Worm (Caenorhabditis elegans) whole organism, young adult: ENCODE results near the gene Y38C1AA.19.
A peak's percentile ranks its signal among the peaks of the same experiment; 100 is the strongest.

Source experiments
- B0035.1 ChIP-seq: sonication (generic microtip); optimal IDR thresholded peaks from 2 replicates; lab custom pipeline; 2016; ENCODE audit warnings: missing genetic modification characterization, mild to moderate bottlenecking, missing compliant biosample characterization, missing genotype, missing genetic modification reagents
- C06A6.2 ChIP-seq: fragments of 200-800 bp; sonication (Bioruptor generic); conservative IDR thresholded peaks from 2 replicates; pipeline ENCODE4 v1.3.6; 2022; ENCODE audit warnings: missing genetic modification characterization, missing compliant biosample characterization
- F33H1.4 ChIP-seq: fragments of 200-800 bp; sonication (Bioruptor generic); IDR thresholded peaks from 2 replicates; pipeline ENCODE4 v1.3.6; 2022; ENCODE audit warnings: missing genetic modification reagents, missing genetic modification characterization, missing compliant biosample characterization
- F49E8.2 ChIP-seq: sonication (generic microtip); optimal IDR thresholded peaks from 3 replicates; lab custom pipeline; 2017; ENCODE audit warnings: missing genetic modification characterization, mild to moderate bottlenecking, missing compliant biosample characterization, antibody characterized with exemption, moderate library complexity; ENCODE audit not compliant: insufficient read depth
- F57C9.4 ChIP-seq: sonication (generic microtip); optimal IDR thresholded peaks from 2 replicates; lab custom pipeline; 2017; ENCODE audit warnings: mild to moderate bottlenecking, missing genetic modification characterization, missing compliant biosample characterization
- T07F8.4 ChIP-seq: sonication (generic microtip); optimal IDR thresholded peaks from 2 replicates; lab custom pipeline; 2016; ENCODE audit warnings: mild to moderate bottlenecking, missing genetic modification characterization, moderate library complexity, missing compliant biosample characterization
- Y56A3A.18 ChIP-seq: fragments of 200-800 bp; sonication (Bioruptor generic); IDR thresholded peaks from 2 replicates; pipeline ENCODE4 v1.3.6; 2022; ENCODE audit warnings: missing genetic modification reagents, missing genetic modification characterization, missing compliant biosample characterization
- Y67H2A.10 ChIP-seq: fragments of 200-800 bp; sonication (Bioruptor generic); conservative IDR thresholded peaks from 2 replicates; pipeline ENCODE4 v1.3.6; 2022; ENCODE audit warnings: missing genetic modification reagents, missing genetic modification characterization, missing compliant biosample characterization
- Y79H2A.3 ChIP-seq: fragments of 200-800 bp; sonication (Bioruptor generic); conservative IDR thresholded peaks from 2 replicates; pipeline ENCODE4 v1.3.6; 2022; ENCODE audit warnings: missing genetic modification reagents, missing genetic modification characterization, missing compliant biosample characterization
- ama-1 ChIP-seq, 3 experiments: fragments of 150-350 bp in 1 of 3; sonication (generic microtip) in 2 of 3; optimal IDR thresholded peaks; 2 replicates each; lab custom pipeline; 2014 to 2018; ENCODE audit warnings: missing biosample characterization in 2 of 3, missing genetic modification characterization in 2 of 3, missing genetic modification reagents in 2 of 3
- aptf-2 ChIP-seq: fragments of 200-800 bp; sonication (Bioruptor generic); conservative IDR thresholded peaks from 2 replicates; pipeline ENCODE4 v1.3.6; 2022; ENCODE audit warnings: missing genetic modification reagents, missing genetic modification characterization, missing compliant biosample characterization
- aptf-3 ChIP-seq: fragments of 200-800 bp; sonication (Bioruptor generic); IDR thresholded peaks from 2 replicates; pipeline ENCODE4 v1.3.6; 2022; ENCODE audit warnings: missing genetic modification characterization, missing compliant biosample characterization
- atf-7 ChIP-seq: sonication (generic microtip); optimal IDR thresholded peaks from 2 replicates; lab custom pipeline; 2017; ENCODE audit warnings: mild to moderate bottlenecking, missing genetic modification characterization, missing compliant biosample characterization
- athp-1 ChIP-seq: sonication (generic microtip); optimal IDR thresholded peaks from 2 replicates; lab custom pipeline; 2017; ENCODE audit warnings: mild to moderate bottlenecking, missing genetic modification characterization, missing compliant biosample characterization
- bed-1 ChIP-seq: fragments of 200-800 bp; sonication (Bioruptor generic); IDR thresholded peaks from 2 replicates; pipeline ENCODE4 v1.3.6; 2022; ENCODE audit warnings: missing genetic modification reagents, missing genetic modification characterization, missing compliant biosample characterization
- ccch-3 ChIP-seq: fragments of 200-800 bp; sonication (Bioruptor generic); optimal IDR thresholded peaks from 2 replicates; lab custom pipeline; 2018; ENCODE audit warnings: mild to moderate bottlenecking, missing genetic modification characterization, missing compliant biosample characterization
- cebp-2 ChIP-seq: fragments of 200-800 bp; sonication (Bioruptor generic); IDR thresholded peaks from 2 replicates; pipeline ENCODE4 v1.3.6; 2022; ENCODE audit warnings: missing genetic modification characterization, missing compliant biosample characterization
- ceh-100 ChIP-seq: fragments of 200-800 bp; sonication (Bioruptor generic); IDR thresholded peaks from 2 replicates; pipeline ENCODE4 v1.3.6; 2022; ENCODE audit warnings: missing genetic modification reagents, missing genetic modification characterization, missing compliant biosample characterization
- ceh-27 ChIP-seq: fragments of 200-800 bp; sonication (Bioruptor generic); optimal IDR thresholded peaks from 2 replicates; lab custom pipeline; 2018; ENCODE audit warnings: mild to moderate bottlenecking, missing genetic modification characterization, moderate library complexity, missing compliant biosample characterization
- ceh-79 ChIP-seq: sonication (generic microtip); optimal IDR thresholded peaks from 2 replicates; lab custom pipeline; 2017; ENCODE audit warnings: mild to moderate bottlenecking, missing genetic modification characterization, missing compliant biosample characterization
- egl-18 ChIP-seq: fragments of 200-800 bp; sonication (Bioruptor generic); IDR thresholded peaks from 2 replicates; pipeline ENCODE4 v1.3.6; 2022; ENCODE audit warnings: missing genetic modification reagents, missing genetic modification characterization, missing compliant biosample characterization
- ekl-4 ChIP-seq: fragments of 200-800 bp; sonication (Bioruptor generic); IDR thresholded peaks from 2 replicates; pipeline ENCODE4 v1.3.6; 2022; ENCODE audit warnings: missing genetic modification reagents, missing genetic modification characterization, missing compliant biosample characterization
- ets-4 ChIP-seq: fragments of 200-800 bp; sonication (Bioruptor generic); optimal IDR thresholded peaks from 2 replicates; lab custom pipeline; 2018; ENCODE audit warnings: mild to moderate bottlenecking, missing genetic modification characterization, missing compliant biosample characterization
- fkh-3 ChIP-seq: sonication (generic microtip); optimal IDR thresholded peaks from 2 replicates; lab custom pipeline; 2016; ENCODE audit warnings: mild to moderate bottlenecking, missing genetic modification characterization, missing compliant biosample characterization
- gei-17 ChIP-seq: fragments of 200-800 bp; sonication (Bioruptor generic); optimal IDR thresholded peaks from 2 replicates; lab custom pipeline; 2018; ENCODE audit warnings: mild to moderate bottlenecking, missing genetic modification characterization, missing compliant biosample characterization
- hlh-26 ChIP-seq: fragments of 200-800 bp; sonication (Bioruptor generic); conservative IDR thresholded peaks from 2 replicates; pipeline ENCODE4 v1.3.6; 2022; ENCODE audit warnings: missing genetic modification reagents, missing genetic modification characterization, missing compliant biosample characterization
- hmg-20 ChIP-seq: fragments of 200-800 bp; sonication (Bioruptor generic); IDR thresholded peaks from 2 replicates; pipeline ENCODE4 v1.3.6; 2022; ENCODE audit warnings: missing genetic modification reagents, missing genetic modification characterization, missing compliant biosample characterization
- lag-1 ChIP-seq: fragments of 200-800 bp; sonication (Bioruptor generic); IDR thresholded peaks from 2 replicates; pipeline ENCODE4 v1.3.6; 2022; ENCODE audit warnings: missing genetic modification reagents, missing genetic modification characterization, missing compliant biosample characterization
- let-607 ChIP-seq, 2 experiments: fragments of 200-800 bp in 1 of 2; sonication (Bioruptor generic) in 1 of 2; sonication (generic microtip) in 1 of 2; optimal IDR thresholded peaks; 2 replicates each; lab custom pipeline; 2016 to 2018; ENCODE audit warnings: mild to moderate bottlenecking in 2 of 2, missing compliant biosample characterization in 2 of 2, missing genetic modification characterization in 2 of 2, moderate library complexity in 2 of 2, missing genotype in 1 of 2
- lin-26 ChIP-seq: fragments of 200-800 bp; sonication (Bioruptor generic); IDR thresholded peaks from 2 replicates; pipeline ENCODE4 v1.3.6; 2022; ENCODE audit warnings: missing genetic modification reagents, missing genetic modification characterization, missing compliant biosample characterization
- lin-35 ChIP-seq, 3 experiments: fragments of 150-350 bp in 2 of 3; sonication (generic microtip) in 1 of 3; optimal IDR thresholded peaks; 2 replicates each; lab custom pipeline; 2014 to 2018; ENCODE audit warnings: missing biosample characterization in 3 of 3, missing genetic modification characterization in 3 of 3, missing genetic modification reagents in 3 of 3
- madf-6 ChIP-seq: fragments of 200-800 bp; sonication (Bioruptor generic); IDR thresholded peaks from 2 replicates; pipeline ENCODE4 v1.3.6; 2022; ENCODE audit warnings: missing genetic modification reagents, missing genetic modification characterization, missing compliant biosample characterization
- mes-4 ChIP-seq: sonication (generic microtip); optimal IDR thresholded peaks from 2 replicates; lab custom pipeline; 2016; ENCODE audit warnings: missing genotype, missing genetic modification characterization, missing compliant biosample characterization
- mxl-1 ChIP-seq: sonication (generic microtip); optimal IDR thresholded peaks from 2 replicates; lab custom pipeline; 2016; ENCODE audit warnings: missing genetic modification characterization, missing compliant biosample characterization
- nfya-1 ChIP-seq: sonication (generic microtip); optimal IDR thresholded peaks from 2 replicates; lab custom pipeline; 2017; ENCODE audit warnings: antibody characterized with exemption, missing compliant biosample characterization, missing genetic modification characterization, borderline replicate concordance; ENCODE audit not compliant: insufficient read depth
- nhr-27 ChIP-seq: fragments of 200-800 bp; sonication (Bioruptor generic); optimal IDR thresholded peaks from 2 replicates; lab custom pipeline; 2018; ENCODE audit warnings: mild to moderate bottlenecking, missing genetic modification characterization, moderate library complexity, missing compliant biosample characterization
- nhr-80 ChIP-seq: sonication (generic microtip); optimal IDR thresholded peaks from 2 replicates; lab custom pipeline; 2016; ENCODE audit warnings: missing genetic modification characterization, missing compliant biosample characterization
- snpc-4 ChIP-seq, 5 experiments: fragments of 150-350 bp in 1 of 5; sonication (generic microtip) in 4 of 5; optimal IDR thresholded peaks; 2 replicates each; lab custom pipeline; 2014 to 2018; ENCODE audit warnings: missing genetic modification characterization in 5 of 5, missing biosample characterization in 3 of 5, antibody characterized with exemption in 2 of 5, mild to moderate bottlenecking in 2 of 5, missing compliant biosample characterization in 2 of 5, missing genotype in 2 of 5, moderate library complexity in 2 of 5, missing genetic modification reagents in 1 of 5
- tbp1 ChIP-seq: fragments of 200-800 bp; sonication (Bioruptor generic); optimal IDR thresholded peaks from 2 replicates; lab custom pipeline; 2018; ENCODE audit warnings: mild to moderate bottlenecking, missing genetic modification characterization, missing compliant biosample characterization
- tbx-9 ChIP-seq: sonication (generic microtip); optimal IDR thresholded peaks from 2 replicates; lab custom pipeline; 2016; ENCODE audit warnings: borderline replicate concordance, missing genetic modification characterization, inconsistent platforms, missing compliant biosample characterization
- unc-62 ChIP-seq: fragments of 150-350 bp; optimal IDR thresholded peaks from 2 replicates; lab custom pipeline; 2014; ENCODE audit warnings: missing biosample characterization, missing genetic modification reagents, missing genetic modification characterization
- ztf-18 ChIP-seq: sonication (generic microtip); optimal IDR thresholded peaks from 2 replicates; lab custom pipeline; 2016; ENCODE audit warnings: missing genotype, mild to moderate bottlenecking, missing genetic modification characterization, missing compliant biosample characterization
- ztf-22 ChIP-seq: fragments of 200-800 bp; sonication (Bioruptor generic); optimal IDR thresholded peaks from 2 replicates; lab custom pipeline; 2018; ENCODE audit warnings: mild to moderate bottlenecking, missing genetic modification characterization, moderate library complexity, missing compliant biosample characterization
- ztf-25 ChIP-seq: fragments of 200-800 bp; sonication (Bioruptor generic); IDR thresholded peaks from 2 replicates; pipeline ENCODE4 v1.3.6; 2022; ENCODE audit warnings: missing genetic modification reagents, missing genetic modification characterization, missing compliant biosample characterization
- ztf-26 ChIP-seq: sonication (generic microtip); optimal IDR thresholded peaks from 2 replicates; lab custom pipeline; 2017; ENCODE audit warnings: missing genetic modification characterization, missing compliant biosample characterization
- ztf-28 ChIP-seq: fragments of 200-800 bp; sonication (Bioruptor generic); IDR thresholded peaks from 2 replicates; pipeline ENCODE4 v1.3.6; 2022; ENCODE audit warnings: missing genetic modification reagents, missing genetic modification characterization, missing compliant biosample characterization
- ztf-6 ChIP-seq: fragments of 200-800 bp; sonication (Bioruptor generic); IDR thresholded peaks from 2 replicates; pipeline ENCODE4 v1.3.6; 2022; ENCODE audit warnings: missing genetic modification reagents, missing genetic modification characterization, missing compliant biosample characterization

Gene Y38C1AA.19

DNA sequence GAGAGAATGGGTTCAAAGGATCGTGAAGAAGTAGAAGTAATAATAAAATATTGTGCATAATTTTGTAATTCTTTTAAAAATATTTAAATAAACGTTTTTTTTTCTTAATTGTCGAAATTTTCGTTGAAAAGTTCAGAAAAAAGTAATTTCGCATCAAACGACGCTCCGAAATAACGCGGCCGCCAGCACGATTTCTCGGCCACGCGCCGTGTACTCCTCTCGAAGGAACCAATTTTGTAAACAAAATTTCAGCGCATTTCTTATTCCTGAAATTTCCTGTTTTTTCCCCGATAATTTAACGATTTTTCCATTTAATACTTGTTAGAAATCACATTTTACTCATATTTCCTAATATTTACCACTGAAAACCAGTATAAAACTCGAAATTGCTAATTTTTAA lies 32.1 kb downstream of the Y38C1AA.19 start, which contains the start of gene Y38C1AA.12 (continued):
- TF ChIP-seq egl-18: 0 out of 2 replicates have a peak, but pooled peaks have one; percentile 50
- TF ChIP-seq T07F8.4 (tag; lab: Kevin White, UChicago): no peak
- TF ChIP-seq lag-1 (GFP tag; lab: Robert Waterston, UW): no peak
- TF ChIP-seq ceh-100 (GFP tag; lab: Robert Waterston, UW): peak; percentile 67
- no peak for TF ChIP-seq ceh-79 (tag; lab: Kevin White, UChicago)
- no peak for TF ChIP-seq unc-62
- peak in 1 of 2 experiments; percentile 78 for TF ChIP-seq let-607 (tag; optimal IDR thresholded peaks at IDR 0.05; lab: Kevin White, UChicago)
- no peak for TF ChIP-seq hlh-26 (GFP tag; lab: Robert Waterston, UW)
- TF ChIP-seq ztf-6 (GFP tag; lab: Robert Waterston, UW): no peak
- peak; percentile 66; the same call in 1 of the 2 replicates for TF ChIP-seq Y67H2A.10 (GFP tag; lab: Robert Waterston, UW)
- no peak for TF ChIP-seq mxl-1 (tag; lab: Kevin White, UChicago)
- no peak for TF ChIP-seq cebp-2 (GFP tag; lab: Robert Waterston, UW)
- no peak for TF ChIP-seq nhr-27 (tag; lab: Kevin White, UChicago)
- no peak for TF ChIP-seq B0035.1 (tag; lab: Kevin White, UChicago)
- TF ChIP-seq hmg-20: peak; percentile 63; the same call in 1 of the 2 replicates
- no peak for TF ChIP-seq tbx-9 (tag; lab: Kevin White, UChicago)
- no peak for TF ChIP-seq atf-7
- TF ChIP-seq aptf-3 (GFP tag; lab: Robert Waterston, UW): no peak
- TF ChIP-seq F33H1.4 (GFP tag; lab: Robert Waterston, UW): peak; percentile 48; the same call in 1 of the 2 replicates
- no peak for TF ChIP-seq ama-1 (optimal IDR thresholded peaks at IDR 0.05; lab: Kevin White, UChicago)
- TF ChIP-seq ama-1 (GFP tag; optimal IDR thresholded peaks at IDR 0.05; lab: Kevin White, UChicago): no peak
- no peak for TF ChIP-seq mes-4 (tag; lab: Kevin White, UChicago)
- TF ChIP-seq lin-26 (GFP tag; lab: Robert Waterston, UW): 0 out of 2 replicates have a peak, but pooled peaks have one; percentile 19
- TF ChIP-seq lin-35 (GFP tag; optimal IDR thresholded peaks at IDR 0.05; lab: Kevin White, UChicago): peak in 1 of 3 experiments; percentile 36
- no peak for TF ChIP-seq ztf-22
- peak; percentile 25 for TF ChIP-seq ccch-3
- TF ChIP-seq ztf-28 (GFP tag; lab: Robert Waterston, UW): peak; percentile 63; the same call in 1 of the 2 replicates
- peak; percentile 65; the same call in 1 of the 2 replicates for TF ChIP-seq madf-6 (GFP tag; lab: Robert Waterston, UW)
- peak; percentile 40 for TF ChIP-seq tbp1
- TF ChIP-seq nhr-80 (tag; lab: Kevin White, UChicago): peak; percentile 11
- TF ChIP-seq ekl-4 (GFP tag; lab: Robert Waterston, UW): peak; percentile 23; the same call in 1 of the 2 replicates
- no peak for TF ChIP-seq Y56A3A.18 (GFP tag; lab: Robert Waterston, UW)
- TF ChIP-seq ets-4 (GFP tag; lab: Kevin White, UChicago): no peak
- TF ChIP-seq athp-1 (tag; lab: Kevin White, UChicago): peak; percentile 77
- TF ChIP-seq Y79H2A.3 (GFP tag; lab: Robert Waterston, UW): peak; percentile 54; the same call in 1 of the 2 replicates
- TF ChIP-seq ztf-18 (tag; lab: Kevin White, UChicago): peak; percentile 26
- peak; percentile 54 for TF ChIP-seq ztf-26 (tag; lab: Kevin White, UChicago)
- no peak for TF ChIP-seq nfya-1 (tag; lab: Kevin White, UChicago)
- TF ChIP-seq aptf-2 (GFP tag; lab: Robert Waterston, UW): peak; percentile 61; the same call in 1 of the 2 replicates
- no peak for TF ChIP-seq gei-17 (GFP tag; lab: Kevin White, UChicago)
- TF ChIP-seq ztf-25: peak; percentile 83; the same call in 1 of the 2 replicates
- no peak for TF ChIP-seq bed-1 (GFP tag; lab: Robert Waterston, UW)
- TF ChIP-seq snpc-4 (GFP tag; optimal IDR thresholded peaks at IDR 0.05; lab: Kevin White, UChicago): no peak
- TF ChIP-seq snpc-4 (tag; optimal IDR thresholded peaks at IDR 0.05; lab: Kevin White, UChicago): peak in 2 of 4 experiments; percentile 5 to 42
- no peak for TF ChIP-seq fkh-3 (tag; lab: Kevin White, UChicago)
- peak; percentile 88 for TF ChIP-seq ceh-27
- no peak for TF ChIP-seq F49E8.2 (tag; lab: Kevin White, UChicago)
- no peak for TF ChIP-seq C06A6.2 (GFP tag; lab: Robert Waterston, UW)
- TF ChIP-seq F57C9.4 (tag; lab: Kevin White, UChicago): peak; percentile 31
